Worm (Caenorhabditis elegans) whole organism, L1 larva: ENCODE results near the gene Y67H2A.10.

Experiments
- C04F5.9 ChIP-seq: sonication (generic microtip); optimal IDR thresholded peaks from 2 replicates; lab custom pipeline; 2016; ENCODE audit warnings: missing genetic modification characterization, missing compliant biosample characterization
- C34B4.2 ChIP-seq: sonication (generic microtip); optimal IDR thresholded peaks from 2 replicates; lab custom pipeline; 2017; ENCODE audit warnings: mild to moderate bottlenecking, missing genetic modification characterization, missing compliant biosample characterization
- F16B12.6 ChIP-seq: fragments of 150-350 bp; optimal IDR thresholded peaks from 2 replicates; lab custom pipeline; 2014; ENCODE audit warnings: missing biosample characterization, missing genetic modification characterization
- Y116A8C.19 ChIP-seq: sonication (generic microtip); optimal IDR thresholded peaks from 2 replicates; lab custom pipeline; 2016; ENCODE audit warnings: missing compliant biosample characterization, missing genetic modification characterization, borderline replicate concordance
- alr-1 ChIP-seq: fragments of 200-800 bp; sonication (Bioruptor generic); optimal IDR thresholded peaks from 2 replicates; lab custom pipeline; 2018; ENCODE audit warnings: borderline replicate concordance, mild to moderate bottlenecking, missing genetic modification characterization, missing compliant biosample characterization
- blmp-1 ChIP-seq: fragments of 150-350 bp; optimal IDR thresholded peaks from 2 replicates; lab custom pipeline; 2014; ENCODE audit warnings: missing biosample characterization, missing genetic modification characterization
- ceh-88 ChIP-seq: fragments of 200-800 bp; sonication (Bioruptor generic); IDR thresholded peaks from 2 replicates; pipeline ENCODE4 v1.3.6; 2022; ENCODE audit warnings: missing genetic modification characterization, missing compliant biosample characterization
- ceh-90 ChIP-seq: sonication (generic microtip); optimal IDR thresholded peaks from 2 replicates; lab custom pipeline; 2016; ENCODE audit warnings: missing genetic modification characterization, missing compliant biosample characterization
- ces-1 ChIP-seq: fragments of 150-350 bp; optimal IDR thresholded peaks from 2 replicates; lab custom pipeline; 2014; ENCODE audit warnings: missing biosample characterization, missing genetic modification reagents, missing genetic modification characterization
- dpl-1 ChIP-seq, 3 experiments: fragments of 150-350 bp in 2 of 3; sonication (generic microtip) in 1 of 3; optimal IDR thresholded peaks; 2 replicates each; lab custom pipeline; 2014 to 2017; ENCODE audit warnings: missing biosample characterization in 3 of 3, missing genetic modification characterization in 3 of 3, missing genetic modification reagents in 3 of 3
- efl-1 ChIP-seq, 4 experiments: fragments of 150-350 bp; optimal IDR thresholded peaks in 3 of 4; peaks in 1 of 4; 1 replicate in 1 of 4; 2 replicates in 3 of 4; lab custom pipeline; 2014; ENCODE audit warnings: missing biosample characterization in 2 of 4, missing genetic modification characterization in 2 of 4, missing genetic modification reagents in 2 of 4
- egl-27 ChIP-seq, 2 experiments: fragments of 150-350 bp in 1 of 2; sonication (generic microtip); optimal IDR thresholded peaks; 3 replicates each; lab custom pipeline; 2017 to 2018; ENCODE audit warnings: missing biosample characterization in 2 of 2, missing genetic modification characterization in 2 of 2, missing genetic modification reagents in 2 of 2
- elt-2 ChIP-seq: sonication (generic microtip); optimal IDR thresholded peaks from 2 replicates; lab custom pipeline; 2016; ENCODE audit warnings: missing genetic modification characterization, mild to moderate bottlenecking, inconsistent platforms, missing compliant biosample characterization, missing genetic modification reagents
- fkh-4 ChIP-seq: sonication (generic microtip); optimal IDR thresholded peaks from 2 replicates; lab custom pipeline; 2016; ENCODE audit warnings: missing compliant biosample characterization, missing genetic modification characterization, borderline replicate concordance
- grh-1 ChIP-seq: fragments of 200-800 bp; sonication (Bioruptor generic); IDR thresholded peaks from 2 replicates; pipeline ENCODE4 v1.3.6; 2022; ENCODE audit warnings: missing genetic modification reagents, missing genetic modification characterization, missing compliant biosample characterization
- hlh-17 ChIP-seq: fragments of 200-800 bp; sonication (Bioruptor generic); optimal IDR thresholded peaks from 2 replicates; lab custom pipeline; 2018; ENCODE audit warnings: missing genetic modification characterization, mild to moderate bottlenecking, missing compliant biosample characterization, moderate library complexity, borderline replicate concordance
- hlh-4 ChIP-seq: sonication (generic microtip); optimal IDR thresholded peaks from 2 replicates; lab custom pipeline; 2016; ENCODE audit warnings: mild to moderate bottlenecking, missing genetic modification characterization, missing compliant biosample characterization
- jun-1 ChIP-seq: fragments of 150-350 bp; optimal IDR thresholded peaks from 2 replicates; lab custom pipeline; 2014; ENCODE audit warnings: missing biosample characterization, missing genetic modification reagents, missing genetic modification characterization
- lin-15B ChIP-seq: fragments of 150-350 bp; sonication (generic microtip); optimal IDR thresholded peaks from 3 replicates; lab custom pipeline; 2014; ENCODE audit warnings: missing biosample characterization, missing genetic modification characterization
- lin-35 ChIP-seq, 2 experiments: fragments of 150-350 bp; optimal IDR thresholded peaks; 2 replicates each; lab custom pipeline; 2014; ENCODE audit warnings: missing biosample characterization in 2 of 2, missing genetic modification characterization in 2 of 2, missing genetic modification reagents in 2 of 2
- lin-39 ChIP-seq: fragments of 150-350 bp; optimal IDR thresholded peaks from 2 replicates; lab custom pipeline; 2014; ENCODE audit warnings: missing biosample characterization, missing genetic modification reagents, missing genetic modification characterization
- lsy-2 ChIP-seq, 2 experiments: fragments of 150-350 bp; optimal IDR thresholded peaks; 2 replicates each; lab custom pipeline; 2014; ENCODE audit warnings: missing biosample characterization in 2 of 2, missing genetic modification characterization in 2 of 2
- mef-2 ChIP-seq: fragments of 150-350 bp; optimal IDR thresholded peaks from 2 replicates; lab custom pipeline; 2014; ENCODE audit warnings: missing biosample characterization, missing genetic modification characterization
- mep-1 ChIP-seq: fragments of 150-350 bp; optimal IDR thresholded peaks from 2 replicates; lab custom pipeline; 2014; ENCODE audit warnings: missing biosample characterization, missing genetic modification characterization
- nhr-11 ChIP-seq: fragments of 150-350 bp; optimal IDR thresholded peaks from 2 replicates; lab custom pipeline; 2014; ENCODE audit warnings: missing biosample characterization, missing genetic modification characterization
- nhr-19 ChIP-seq: fragments of 200-800 bp; sonication (Bioruptor generic); conservative IDR thresholded peaks from 2 replicates; pipeline ENCODE4 v1.3.6; 2022; ENCODE audit warnings: missing genetic modification characterization, missing compliant biosample characterization
- nhr-20 ChIP-seq: sonication (generic microtip); optimal IDR thresholded peaks from 2 replicates; lab custom pipeline; 2016; ENCODE audit warnings: mild to moderate bottlenecking, missing genetic modification characterization, missing compliant biosample characterization
- nhr-47 ChIP-seq: sonication (generic microtip); optimal IDR thresholded peaks from 2 replicates; lab custom pipeline; 2016; ENCODE audit warnings: mild to moderate bottlenecking, missing genetic modification characterization, moderate library complexity, missing compliant biosample characterization
- pax-3 ChIP-seq: fragments of 200-800 bp; sonication (Bioruptor generic); optimal IDR thresholded peaks from 2 replicates; lab custom pipeline; 2018; ENCODE audit warnings: mild to moderate bottlenecking, missing genetic modification characterization, moderate library complexity, missing compliant biosample characterization
- rnt-1 ChIP-seq: sonication (generic microtip); optimal IDR thresholded peaks from 2 replicates; lab custom pipeline; 2016; ENCODE audit warnings: mild to moderate bottlenecking, missing genetic modification characterization, moderate library complexity, missing compliant biosample characterization
- skn-1 ChIP-seq: fragments of 150-350 bp; optimal IDR thresholded peaks from 2 replicates; lab custom pipeline; 2014; ENCODE audit warnings: missing biosample characterization, missing genetic modification characterization
- snpc-4 ChIP-seq: fragments of 150-350 bp; optimal IDR thresholded peaks from 2 replicates; lab custom pipeline; 2014; ENCODE audit warnings: missing biosample characterization, missing genetic modification characterization
- sptf-1 ChIP-seq: fragments of 150-350 bp; optimal IDR thresholded peaks from 2 replicates; lab custom pipeline; 2014; ENCODE audit warnings: missing biosample characterization, missing genetic modification characterization
- sup-37 ChIP-seq: fragments of 200-800 bp; sonication (Bioruptor generic); optimal IDR thresholded peaks from 2 replicates; lab custom pipeline; 2018; ENCODE audit warnings: mild to moderate bottlenecking, missing genetic modification characterization, missing compliant biosample characterization
- unc-130 ChIP-seq: fragments of 150-350 bp; optimal IDR thresholded peaks from 2 replicates; lab custom pipeline; 2017; ENCODE audit warnings: missing biosample characterization, missing genetic modification characterization, inconsistent platforms
- unc-62 ChIP-seq: fragments of 150-350 bp; optimal IDR thresholded peaks from 2 replicates; lab custom pipeline; 2014; ENCODE audit warnings: missing biosample characterization, missing genetic modification reagents, missing genetic modification characterization
- xbp-1 ChIP-seq: sonication (generic microtip); optimal IDR thresholded peaks from 2 replicates; lab custom pipeline; 2016; ENCODE audit warnings: missing genetic modification characterization, missing compliant biosample characterization

Gene Y67H2A.10

DNA sequence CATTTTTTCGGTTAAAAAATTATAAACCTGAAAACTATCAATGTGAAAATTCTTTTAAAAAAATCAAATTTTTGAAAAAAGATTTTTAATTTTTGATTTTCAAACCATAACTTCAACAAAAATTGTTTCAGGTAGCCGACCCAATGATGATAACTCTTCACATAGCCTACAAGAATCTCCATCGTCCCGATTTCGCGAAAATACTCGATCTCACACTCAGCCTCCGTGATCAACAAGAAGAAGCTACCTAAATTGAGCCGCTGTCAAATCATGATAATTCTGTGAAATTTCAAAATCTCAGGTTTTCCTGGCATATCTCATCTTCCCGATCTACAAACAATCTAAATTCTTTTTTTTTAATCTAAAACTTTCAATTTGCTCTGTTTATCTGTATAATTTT lies 39.1 kb downstream of the Y67H2A.10 start:
- TF ChIP-seq unc-62 (GFP tag; lab: Kevin White, UChicago) (no peak), sptf-1 (tag; lab: Kevin White, UChicago) (no peak), egl-27 (tag; optimal IDR thresholded peaks at IDR 0.05; lab: Kevin White, UChicago) (no peak), ces-1 (no peak), sup-37 (GFP tag; lab: Kevin White, UChicago) (no peak), blmp-1 (no peak), C04F5.9 (tag; lab: Kevin White, UChicago) (no peak), nhr-11 (tag; lab: Kevin White, UChicago) (no peak), mef-2 (tag; lab: Kevin White, UChicago) (no peak), alr-1 (no peak), Y116A8C.19 (no peak), lsy-2 (tag; optimal IDR thresholded peaks at IDR 0.05; lab: Kevin White, UChicago) (no peak), nhr-47 (no peak), ceh-88 (GFP tag; lab: Robert Waterston, UW) (no peak), fkh-4 (tag; lab: Kevin White, UChicago) (no peak), hlh-17 (GFP tag; lab: Kevin White, UChicago) (no peak)

DNA sequence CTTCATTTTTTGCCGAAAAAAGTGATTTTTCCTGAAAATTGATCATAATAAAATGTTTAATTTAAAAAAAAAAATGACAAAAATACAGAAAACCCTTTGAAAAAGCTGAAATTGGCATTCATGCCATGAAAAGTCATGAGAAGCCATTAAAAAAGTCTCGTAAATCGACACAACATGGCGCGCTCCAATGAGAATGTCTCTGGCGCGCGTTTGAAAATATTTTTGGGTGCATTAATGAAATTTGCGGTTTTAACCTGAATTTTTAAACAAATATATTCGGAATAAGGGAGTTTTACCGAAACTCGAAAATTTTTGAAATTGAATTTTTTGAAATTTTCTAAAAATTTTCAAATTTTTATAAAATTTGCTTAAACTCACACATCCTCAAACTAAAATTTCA lies 41.5 kb downstream of the Y67H2A.10 start:
- TF ChIP-seq lin-39 (no peak), grh-1 (GFP tag; lab: Robert Waterston, UW) (no peak), lin-15B (no peak), lin-35 (GFP tag; optimal IDR thresholded peaks at IDR 0.05; lab: Kevin White, UChicago) (peak in 1 of 2 experiments; percentile 34), skn-1 (tag; lab: Kevin White, UChicago) (no peak), efl-1 (optimal IDR thresholded peaks at IDR 0.05; lab: Kevin White, UChicago) (peak; percentile 0 to 17), efl-1 (GFP tag; optimal IDR thresholded peaks at IDR 0.05 in 1 of 2; lab: Kevin White, UChicago) (peak in 1 of 2 experiments; percentile 93), jun-1 (tag; lab: Kevin White, UChicago) (no peak), dpl-1 (GFP tag; optimal IDR thresholded peaks at IDR 0.05; lab: Kevin White, UChicago) (peak in 1 of 3 experiments; percentile 24), ceh-90 (tag; lab: Kevin White, UChicago) (no peak), nhr-19 (GFP tag; lab: Robert Waterston, UW) (no peak)

DNA sequence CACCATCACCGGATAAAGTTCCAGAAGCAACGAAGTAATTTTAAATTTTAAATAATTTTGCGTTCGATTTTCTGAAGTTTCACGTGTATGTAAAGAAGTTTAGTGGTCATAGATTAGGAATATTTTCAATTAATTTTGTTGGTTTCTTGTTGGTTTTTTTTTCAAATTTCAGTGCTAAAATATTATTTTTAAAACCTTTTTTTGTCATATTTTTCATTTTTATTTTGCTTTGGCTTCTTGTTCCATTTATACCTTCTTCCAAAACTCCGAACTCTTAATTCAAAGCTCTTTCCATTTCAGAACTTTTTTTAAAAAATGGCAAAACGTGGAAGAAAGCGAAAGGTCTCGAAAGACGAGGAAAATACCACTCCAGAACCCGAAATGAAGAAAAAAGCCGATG lies 42.3 kb downstream of the Y67H2A.10 start, which contains the start of gene JC8.7:
TSS of gene JC8.7 (plus strand) at position 301 of the 400 bp plus-strand sequence.
- TF ChIP-seq elt-2 (tag; lab: Kevin White, UChicago), result no peak
- no peak for TF ChIP-seq fkh-4 (tag; lab: Kevin White, UChicago)
- no peak for TF ChIP-seq sptf-1 (tag; lab: Kevin White, UChicago)
- no peak for TF ChIP-seq xbp-1 (tag; lab: Kevin White, UChicago)
- no peak for TF ChIP-seq F16B12.6
- TF ChIP-seq blmp-1, result no peak
- no peak for TF ChIP-seq unc-130 (tag; lab: Kevin White, UChicago)
- TF ChIP-seq grh-1 (GFP tag; lab: Robert Waterston, UW), result no peak
- no peak for TF ChIP-seq rnt-1 (tag; lab: Kevin White, UChicago)
- TF ChIP-seq jun-1 (tag; lab: Kevin White, UChicago), result no peak
- no peak for TF ChIP-seq nhr-20
- no peak for TF ChIP-seq nhr-11 (tag; lab: Kevin White, UChicago)
- TF ChIP-seq snpc-4 (tag; lab: Kevin White, UChicago), result no peak
- TF ChIP-seq mep-1 (tag; lab: Kevin White, UChicago), result no peak
- TF ChIP-seq unc-62 (GFP tag; lab: Kevin White, UChicago), result no peak
- no peak for TF ChIP-seq C34B4.2 (tag; lab: Kevin White, UChicago)
- TF ChIP-seq lsy-2 (tag; optimal IDR thresholded peaks at IDR 0.05; lab: Kevin White, UChicago), result no peak
- TF ChIP-seq pax-3, result no peak
- TF ChIP-seq alr-1, result no peak
- TF ChIP-seq hlh-4 (tag; lab: Kevin White, UChicago), result no peak
- TF ChIP-seq, all 84 proteins: peak for 0
